Fruit fly (Drosophila melanogaster) ovary, adult (tissue): Measurements from ENCODE around the gene hemo.
A peak's percentile ranks its signal among the peaks of the same experiment; 100 is the strongest.

ENCODE experiments used
- CG17801 ChIP-seq: fragments of 200-800 bp; optimal IDR thresholded peaks from 2 replicates; lab custom pipeline; 2019; ENCODE audit warnings: missing biosample characterization, mild to moderate bottlenecking, missing genetic modification characterization, moderate library complexity; ENCODE audit not compliant: partially characterized antibody

hemo gene

dm6 chr3R:18565073-18565472, at the start of gene hemo, which contains the start of gene CG43210:
hemo (minus strand) TSS chr3R:18565173.
CG43210 (minus strand) TSS chr3R:18565173.
- TF ChIP-seq CG17801 (GFP tag; lab: Kevin White, UChicago): no peak

dm6 chr3R:18598391-18598790, 33.4 kb upstream of the hemo start, which contains the start of gene Tssk:
Tssk (plus strand) TSS chr3R:18598691.
- no peak for TF ChIP-seq CG17801 (GFP tag; lab: Kevin White, UChicago)

- no peak for TF ChIP-seq CG17801 (GFP tag; lab: Kevin White, UChicago)
Observed at dm6 chr3R:18590754-18591153, 25.8 kb upstream of the hemo start, which contains the start of gene qin. qin (plus strand) TSS chr3R:18591027.

dm6 chr3R:18585259-18585858, 20.4 kb upstream of the hemo start:
- peak; percentile 44 for TF ChIP-seq CG17801 (GFP tag; lab: Kevin White, UChicago)

- no peak for TF ChIP-seq CG17801 (GFP tag; lab: Kevin White, UChicago)
Observed at dm6 chr3R:18584546-18584935, 19.6 kb upstream of the hemo start.

DNA sequence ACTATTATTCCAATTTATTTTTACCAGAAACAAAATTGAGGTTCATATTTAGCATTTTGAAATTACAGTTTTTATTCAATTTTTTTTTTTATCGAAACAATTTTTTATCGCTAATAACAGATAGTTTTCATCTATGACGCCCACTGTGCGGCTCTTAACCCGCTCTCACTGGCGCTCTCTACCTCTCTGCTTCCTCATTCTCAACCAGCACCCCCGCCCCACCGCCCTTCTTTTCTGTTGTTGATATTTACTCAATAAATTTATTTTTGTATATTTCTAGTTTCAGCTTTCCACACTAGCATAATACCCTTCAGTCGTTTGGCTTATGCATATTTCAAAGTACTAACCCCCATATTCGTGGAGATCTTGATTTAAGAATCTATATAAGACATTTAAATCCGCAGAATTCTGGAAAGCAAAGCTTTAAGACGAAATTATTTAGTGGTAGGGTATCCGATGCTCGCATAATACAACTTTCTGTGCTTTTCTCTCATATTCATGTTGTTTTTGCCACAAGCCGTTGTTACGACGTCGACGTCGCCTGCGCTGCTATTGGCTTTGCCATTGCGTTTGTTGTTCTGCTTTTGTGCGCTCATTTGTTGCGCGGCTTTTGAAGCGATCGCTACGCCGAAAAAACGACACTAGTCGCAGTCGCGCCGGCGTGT, 19.0 kb upstream of the hemo start:
- TF ChIP-seq CG17801 (GFP tag; lab: Kevin White, UChicago): peak; percentile 94

DNA sequence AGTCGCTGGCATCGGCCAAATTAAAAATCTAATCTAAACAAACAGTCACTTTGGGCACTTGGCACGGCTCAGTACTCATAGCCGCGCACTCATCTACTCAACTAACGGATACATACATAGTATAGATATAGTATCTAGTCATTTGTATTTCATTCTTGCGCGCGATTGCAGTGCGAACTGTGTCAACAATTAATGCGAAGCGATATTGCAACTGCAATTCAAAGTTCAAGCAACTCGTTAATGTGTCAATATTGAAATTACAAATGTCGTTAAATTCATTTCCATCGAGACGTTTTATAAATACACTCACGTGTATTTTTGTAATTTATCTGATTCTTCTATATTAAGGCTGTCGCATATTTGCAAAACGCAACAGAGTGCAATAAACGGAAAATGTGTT, 17.3 kb upstream of the hemo start:
- TF ChIP-seq CG17801 (GFP tag; lab: Kevin White, UChicago): no peak

DNA sequence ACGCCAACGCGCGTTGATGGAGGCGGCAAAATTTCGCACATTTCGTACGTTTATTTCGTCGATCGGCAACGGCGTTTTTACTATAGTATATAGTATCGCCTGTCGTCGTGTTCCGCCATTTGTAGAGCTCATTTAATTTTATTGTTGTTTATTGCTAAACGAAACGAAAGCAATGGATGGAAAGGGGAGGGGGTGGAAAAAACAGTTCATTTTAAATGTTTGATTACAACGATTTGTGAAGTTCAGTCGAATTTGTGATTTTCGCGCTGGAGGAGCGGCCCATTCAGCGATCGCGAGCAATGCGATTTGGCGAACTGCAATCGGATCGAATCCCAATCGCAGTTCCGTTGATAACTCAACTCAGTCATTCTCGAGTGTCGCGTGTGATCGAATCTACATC, 16.0 kb upstream of the hemo start:
- no peak for TF ChIP-seq CG17801 (GFP tag; lab: Kevin White, UChicago)

- no peak for TF ChIP-seq CG17801 (GFP tag; lab: Kevin White, UChicago)
Observed at dm6 chr3R:18577739-18578417, 12.9 kb upstream of the hemo start.

dm6 chr3R:18573699-18574259, 8.8 kb upstream of the hemo start:
- TF ChIP-seq CG17801 (GFP tag; lab: Kevin White, UChicago): peak; percentile 91

dm6 chr3R:18572845-18573490, 8.0 kb upstream of the hemo start, which contains the start of the genes CG7694 and fray:
CG7694 (plus strand) TSS chr3R:18573091.
fray (plus strand) TSS chr3R:18573091.
- no peak for TF ChIP-seq CG17801 (GFP tag; lab: Kevin White, UChicago)

dm6 chr3R:18572240-18572803, 7.3 kb upstream of the hemo start:
- no peak for TF ChIP-seq CG17801 (GFP tag; lab: Kevin White, UChicago)

DNA sequence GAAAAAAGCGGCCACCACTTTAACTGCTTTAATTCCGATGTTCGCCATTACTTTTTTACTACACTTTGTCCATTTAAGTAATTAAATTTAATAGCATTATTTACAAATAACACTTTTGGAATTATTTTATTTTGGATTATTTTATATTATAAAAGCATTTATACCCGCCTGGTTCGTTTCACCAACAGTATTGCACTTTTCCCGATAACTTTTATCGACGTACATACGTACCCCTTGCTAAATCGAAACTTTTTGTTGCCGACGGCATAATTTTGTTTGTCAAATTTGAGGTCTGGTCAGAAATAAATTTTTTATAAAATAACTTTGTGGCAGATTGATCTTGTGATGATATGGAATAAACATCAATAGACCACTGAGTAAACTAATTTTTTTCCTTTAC, 5.4 kb downstream of the hemo start, which contains the start of gene CG7691:
Gene CG7691, plus strand, starts transcription at position 301 of the 400 bp plus-strand sequence.
- TF ChIP-seq CG17801 (GFP tag; lab: Kevin White, UChicago): no peak

- no peak for TF ChIP-seq CG17801 (GFP tag; lab: Kevin White, UChicago)
Observed at dm6 chr3R:18548787-18549186, 16.2 kb downstream of the hemo start.
